Worm (Caenorhabditis elegans) whole organism, midembryonic: ENCODE measurements around the gene K10G6.9.

ENCODE experiments used
- cog-1 ChIP-seq: sonication (generic microtip); optimal IDR thresholded peaks from 2 replicates; lab custom pipeline; 2016; ENCODE audit warnings: missing genetic modification characterization, missing compliant biosample characterization
- ztf-29 ChIP-seq: fragments of 200-800 bp; sonication (Bioruptor generic); IDR thresholded peaks from 2 replicates; pipeline ENCODE4 v1.3.6; 2022; ENCODE audit warnings: missing genetic modification reagents, missing genetic modification characterization, missing compliant biosample characterization

DNA sequence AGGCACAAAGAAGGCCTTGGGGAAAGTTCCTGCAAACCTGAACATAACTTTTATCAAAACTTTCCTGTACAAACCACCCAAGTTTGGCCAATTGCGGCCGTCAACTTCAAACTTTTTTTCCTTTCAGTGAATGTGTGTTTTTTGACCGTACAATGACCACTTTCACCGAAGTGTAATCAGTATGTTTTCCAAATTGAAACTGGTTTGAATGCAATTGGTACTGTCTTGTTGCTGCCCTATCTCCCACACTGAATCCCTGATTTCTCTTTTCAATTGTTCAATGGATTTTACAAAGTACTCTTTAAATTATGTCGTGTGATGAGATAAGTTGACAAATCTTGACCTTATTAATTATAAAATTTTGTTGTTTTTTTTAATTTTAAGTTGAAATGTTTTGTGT is 28.4 kb downstream of the K10G6.9 start:
- TF ChIP-seq cog-1 (tag; lab: Kevin White, UChicago) (no peak), ztf-29 (GFP tag; lab: Robert Waterston, UW) (no peak)
